In the genomic region with DNA sequence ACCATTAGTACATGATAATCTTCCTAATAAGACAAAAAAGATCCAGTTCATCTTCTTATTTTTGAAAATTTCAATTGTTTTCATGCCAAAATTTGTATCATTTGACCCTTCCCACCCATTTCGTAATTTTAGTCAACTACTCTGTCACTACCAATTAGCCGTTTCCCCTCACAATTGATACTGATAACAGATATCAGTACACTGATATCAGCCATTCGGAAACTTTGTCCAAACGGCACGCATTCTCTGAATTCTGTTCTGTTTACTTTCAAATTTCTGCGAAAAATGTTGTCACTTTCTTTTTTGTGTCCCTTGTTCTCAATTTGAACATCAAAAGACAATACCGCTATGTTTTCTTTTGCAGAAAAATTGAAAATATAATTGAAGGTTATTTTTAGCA, we compare ENCODE assay signal across 3 worm cellular contexts.
A peak's percentile ranks its signal among the peaks of the same experiment; 100 is the strongest.
TF ChIP-seq lines count a peak whose summit lies in the region.

No protein-coding gene starts in this region.

TF ChIP-seq in whole organism, L1 larva, 84 proteins besides CTCF, POLR2A, EP300 and RAD21 (continued from another document):
- TF ChIP-seq pag-3 (tag; optimal IDR thresholded peaks at IDR 0.05; lab: Kevin White, UChicago; ENCODE audit: borderline replicate concordance, insufficient read depth) (peak; percentile 41), aha-1 (tag; optimal IDR thresholded peaks at IDR 0.05; lab: Kevin White, UChicago) (no peak), ets-5 (GFP tag; IDR thresholded peaks at IDR 0.05; lab: Robert Waterston, UW) (no peak)

TF ChIP-seq in whole organism, L2 larva, 48 proteins besides CTCF, POLR2A, EP300 and RAD21 (continued from another document):
- TF ChIP-seq gmeb-1 (tag; optimal IDR thresholded peaks at IDR 0.05; lab: Kevin White, UChicago) (no peak), blmp-1 (tag; optimal IDR thresholded peaks at IDR 0.05; lab: Kevin White, UChicago; ENCODE audit: insufficient read depth) (peak; percentile 29), elt-3 (tag; optimal IDR thresholded peaks at IDR 0.05; lab: Kevin White, UChicago) (no peak), nhr-23 (tag; optimal IDR thresholded peaks at IDR 0.05; lab: Kevin White, UChicago) (no peak), unc-62 (GFP tag; optimal IDR thresholded peaks at IDR 0.05; lab: Kevin White, UChicago) (no peak), nhr-129 (tag; optimal IDR thresholded peaks at IDR 0.05; lab: Kevin White, UChicago) (peak; percentile 11), Y55F3AM.14 (GFP tag; optimal IDR thresholded peaks at IDR 0.05; lab: Kevin White, UChicago) (no peak), peb-1 (tag; optimal IDR thresholded peaks at IDR 0.05; lab: Kevin White, UChicago) (no peak), nhr-237 (tag; optimal IDR thresholded peaks at IDR 0.05; lab: Kevin White, UChicago) (no peak), nhr-25 (tag; optimal IDR thresholded peaks at IDR 0.05; lab: Kevin White, UChicago) (no peak), sma-9 (GFP tag; optimal IDR thresholded peaks at IDR 0.05; lab: Kevin White, UChicago) (peak; percentile 31), sma-9 (tag; optimal IDR thresholded peaks at IDR 0.05; lab: Kevin White, UChicago) (no peak), elt-1 (tag; optimal IDR thresholded peaks at IDR 0.05; lab: Kevin White, UChicago) (no peak), sem-4 (tag; optimal IDR thresholded peaks at IDR 0.05; lab: Kevin White, UChicago) (no peak), lin-39 (tag; optimal IDR thresholded peaks at IDR 0.05; lab: Kevin White, UChicago) (no peak), skn-1 (tag; optimal IDR thresholded peaks at IDR 0.05; lab: Kevin White, UChicago) (no peak)

TF ChIP-seq in whole organism, L4 larva, 104 proteins besides CTCF, POLR2A, EP300 and RAD21 (continued from another document):
- TF ChIP-seq unc-39 (tag; optimal IDR thresholded peaks at IDR 0.05; lab: Kevin White, UChicago) (no peak), nhr-48 (tag; optimal IDR thresholded peaks at IDR 0.05; lab: Kevin White, UChicago) (no peak), hmg-1.1 (GFP tag; IDR thresholded peaks at IDR 0.05; lab: Robert Waterston, UW) (no peak), lin-1 (GFP tag; IDR thresholded peaks at IDR 0.05; lab: Robert Waterston, UW) (no peak), ZK546.5 (tag; optimal IDR thresholded peaks at IDR 0.05; lab: Kevin White, UChicago) (no peak), unc-62 (GFP tag; optimal IDR thresholded peaks at IDR 0.05 in 1 of 2; lab: Kevin White, UChicago) (peak in 1 of 2 experiments; percentile 29), unc-62 (tag; optimal IDR thresholded peaks at IDR 0.05; lab: Kevin White, UChicago) (no peak), aha-1 (tag; lab: Kevin White, UChicago) (no peak), mes-2 (tag; optimal IDR thresholded peaks at IDR 0.05; lab: Kevin White, UChicago; ENCODE audit: poor library complexity, severe bottlenecking) (no peak), dpl-1 (GFP tag; optimal IDR thresholded peaks at IDR 0.05; lab: Kevin White, UChicago) (no peak), zfp-2 (tag; optimal IDR thresholded peaks at IDR 0.05; lab: Kevin White, UChicago) (no peak), nhr-11 (tag; optimal IDR thresholded peaks at IDR 0.05; lab: Kevin White, UChicago) (no peak), dve-1 (tag; optimal IDR thresholded peaks at IDR 0.05; lab: Kevin White, UChicago; ENCODE audit: insufficient read depth) (peak; percentile 67), F44E2.7 (GFP tag; IDR thresholded peaks at IDR 0.05; lab: Robert Waterston, UW) (no peak)
